Fruit fly (Drosophila melanogaster) whole organism, larva: ENCODE measurements around the gene CG31926.

Experiments used
- noc ChIP-seq: fragments of 200-800 bp; sonication (Bioruptor generic); optimal IDR thresholded peaks from 3 replicates; lab custom pipeline; 2019; ENCODE audit warnings: missing biosample characterization, mild to moderate bottlenecking, missing genetic modification characterization, moderate library complexity

Gene CG31926

dm6 chr2L:1495160-1495559 is at the start of gene CG31926:
Gene CG31926, plus strand, starts transcription at chr2L:1495460.
- no peak for TF ChIP-seq noc

dm6 chr2L:1446740-1447139 is 48.5 kb upstream of the CG31926 start:
- no peak for TF ChIP-seq noc

dm6 chr2L:1447652-1448051 is 47.6 kb upstream of the CG31926 start:
- TF ChIP-seq noc = no peak

- TF ChIP-seq noc = no peak
Measured at dm6 chr2L:1448188-1448587, 47.1 kb upstream of the CG31926 start.

dm6 chr2L:1449718-1450441 is 45.4 kb upstream of the CG31926 start:
- no peak for TF ChIP-seq noc

- no peak for TF ChIP-seq noc
Measured at dm6 chr2L:1455498-1455897, 39.8 kb upstream of the CG31926 start.

- TF ChIP-seq noc = no peak
Measured at dm6 chr2L:1456305-1456704, 39.0 kb upstream of the CG31926 start.

- TF ChIP-seq noc = no peak
Measured at dm6 chr2L:1456822-1457221, 38.4 kb upstream of the CG31926 start.

dm6 chr2L:1458584-1459203 is 36.6 kb upstream of the CG31926 start:
- TF ChIP-seq noc = no peak

- no peak for TF ChIP-seq noc
Measured at dm6 chr2L:1459344-1459743, 35.9 kb upstream of the CG31926 start.

dm6 chr2L:1460463-1461219 is 34.6 kb upstream of the CG31926 start:
- no peak for TF ChIP-seq noc

- no peak for TF ChIP-seq noc
Measured at dm6 chr2L:1462136-1462535, 33.1 kb upstream of the CG31926 start.

dm6 chr2L:1463362-1463908 is 31.8 kb upstream of the CG31926 start:
- TF ChIP-seq noc = no peak

dm6 chr2L:1470009-1470408 is 25.3 kb upstream of the CG31926 start:
- TF ChIP-seq noc = no peak

- TF ChIP-seq noc = no peak
Measured at dm6 chr2L:1470772-1471171, 24.5 kb upstream of the CG31926 start.

- no peak for TF ChIP-seq noc
Measured at dm6 chr2L:1473427-1473826, 21.8 kb upstream of the CG31926 start.

dm6 chr2L:1476872-1477503 is 18.3 kb upstream of the CG31926 start:
- TF ChIP-seq noc = no peak
